Worm (Caenorhabditis elegans): ENCODE results near the gene ckb-2.

- TF ChIP-seq flt-1 (GFP tag; IDR thresholded peaks at IDR 0.05) (no peak), klf-2 (GFP tag; conservative IDR thresholded peaks at IDR 0.05) (no peak), ztf-29 (GFP tag; IDR thresholded peaks at IDR 0.05) (no peak), ref-1 (GFP tag; conservative IDR thresholded peaks at IDR 0.05) (no peak), cog-1 (tag; optimal IDR thresholded peaks at IDR 0.05) (no peak), tab-1 (GFP tag; IDR thresholded peaks at IDR 0.05) (no peak)
These were observed 5.1 kb downstream of the ckb-2 start for ce11 chrIII:4372894-4373293.
